Fruit fly (Drosophila melanogaster): ENCODE results near the gene CG32246.

DNA sequence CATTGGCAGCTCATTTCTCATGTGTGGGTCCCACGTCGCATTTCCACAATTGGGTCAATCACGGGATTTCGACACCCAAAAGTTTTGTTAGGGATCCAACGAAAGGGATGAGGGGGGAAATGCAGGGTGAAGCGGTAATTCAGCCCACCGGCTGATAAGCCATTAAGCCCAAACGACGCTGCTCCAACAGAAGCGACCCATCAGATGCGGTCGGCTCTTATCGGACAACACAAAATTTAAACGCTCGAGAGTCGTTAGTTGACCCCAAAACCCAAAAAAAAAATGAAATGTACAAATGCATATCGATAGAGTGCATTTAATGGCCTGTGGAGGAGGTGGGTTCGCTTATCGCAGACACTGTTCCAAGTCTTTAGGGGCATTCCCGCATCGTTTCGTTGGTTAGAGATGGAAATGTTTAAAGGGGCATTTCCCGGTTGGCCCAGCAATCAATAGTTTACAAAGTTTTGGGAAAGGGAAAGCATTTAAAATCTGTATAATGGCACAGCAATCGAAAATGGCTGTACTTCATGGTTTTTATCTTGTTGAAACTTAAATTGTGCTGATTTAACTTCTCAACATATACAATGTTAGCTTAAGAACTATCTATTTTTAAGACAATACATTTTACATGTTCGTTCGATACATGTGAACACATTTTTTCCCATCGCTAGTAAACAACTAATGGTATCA is 14.1 kb upstream of the CG32246 start:
- no peak for TF ChIP-seq Hr96 (GFP tag; optimal IDR thresholded peaks at IDR 0.05)
- TF ChIP-seq ovo (GFP tag; optimal IDR thresholded peaks at IDR 0.05), result no peak
- no peak for TF ChIP-seq CG7101 (tag; optimal IDR thresholded peaks at IDR 0.05)
- no peak for TF ChIP-seq bab1 (GFP tag; optimal IDR thresholded peaks at IDR 0.05)
- TF ChIP-seq Crg-1 (GFP tag; optimal IDR thresholded peaks at IDR 0.05), result no peak
- TF ChIP-seq cic (GFP tag; optimal IDR thresholded peaks at IDR 0.05), result no peak
- TF ChIP-seq pad (GFP tag; optimal IDR thresholded peaks at IDR 0.05), result no peak
- no peak for TF ChIP-seq tj (GFP tag; optimal IDR thresholded peaks at IDR 0.05)
- TF ChIP-seq CG7045 (GFP tag; optimal IDR thresholded peaks at IDR 0.05), result no peak
- TF ChIP-seq cnc (optimal IDR thresholded peaks at IDR 0.05), result no peak

All from whole organism, adult.